Worm (Caenorhabditis elegans): ENCODE results near the gene R03H10.6.

DNA sequence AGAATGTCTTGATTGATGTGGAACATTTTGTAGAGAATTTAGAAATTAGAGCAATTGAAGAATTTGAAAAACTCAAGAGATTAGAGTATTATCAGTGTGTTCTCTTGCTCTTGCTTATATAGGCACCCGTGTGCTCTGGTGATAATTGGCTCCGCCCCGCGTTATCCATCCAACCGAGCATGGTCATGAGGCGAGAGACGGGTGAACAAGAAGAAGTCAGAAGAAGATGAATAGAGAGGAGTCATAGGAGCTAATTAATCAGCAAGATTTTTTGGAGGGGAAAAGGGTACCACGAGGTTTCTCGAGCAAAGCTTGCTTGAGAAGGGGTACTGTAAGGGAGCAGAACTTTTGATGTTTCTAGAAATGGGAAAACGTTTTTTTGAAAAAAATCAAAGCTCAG, 15.5 kb downstream of the R03H10.6 start:
- no peak for TF ChIP-seq lsy-2 (tag; optimal IDR thresholded peaks at IDR 0.05)
- no peak for TF ChIP-seq mab-5 (tag; optimal IDR thresholded peaks at IDR 0.05)
- no peak for TF ChIP-seq unc-62 (GFP tag; optimal IDR thresholded peaks at IDR 0.05)

Data from whole organism, mixed stage, embryonic.